Fruit fly (Drosophila melanogaster): ENCODE measurements around the gene CG32262.

The CG32262 gene

DNA sequence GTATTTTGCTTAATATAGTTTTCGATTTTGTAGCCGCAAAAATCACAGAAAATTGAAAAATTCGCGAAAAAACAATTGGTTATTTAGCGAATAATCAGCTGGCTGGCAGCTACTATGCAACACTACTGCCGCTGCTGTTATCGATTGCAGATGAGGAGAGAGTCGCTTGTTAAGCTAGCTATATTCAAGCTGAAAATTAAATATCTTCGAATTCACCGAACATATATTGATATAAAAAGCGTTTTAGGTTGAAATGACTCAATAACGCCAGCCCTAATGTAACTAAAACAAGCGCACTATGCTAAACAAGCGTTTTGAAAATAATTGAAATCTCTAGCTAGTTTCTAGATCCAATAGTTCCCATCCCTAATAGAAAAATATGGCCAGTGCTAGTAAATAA is 3.7 kb downstream of the CG32262 start, which contains the start of the genes CG32264, ntc and IntS10:
TSS of gene CG32264 (minus strand) at position 130 of the 400 bp plus-strand sequence.
TSS of gene ntc (minus strand) at position 130 of the 400 bp plus-strand sequence.
TSS of gene IntS10 (plus strand) at position 381 of the 400 bp plus-strand sequence.
- TF ChIP-seq CG10348 (GFP tag; IDR thresholded peaks at IDR 0.05), result no peak
- TF ChIP-seq EcR (GFP tag; optimal IDR thresholded peaks at IDR 0.05), result no peak
- TF ChIP-seq CG34367 (tag; optimal IDR thresholded peaks at IDR 0.05), result no peak
- TF ChIP-seq CG17806 (tag; optimal IDR thresholded peaks at IDR 0.05), result peak; percentile 29
- TF ChIP-seq CG13204 (GFP tag; optimal IDR thresholded peaks at IDR 0.05), result no peak
- no peak for TF ChIP-seq CG12605 (GFP tag; IDR thresholded peaks at IDR 0.05)
- TF ChIP-seq rn (GFP tag; IDR thresholded peaks at IDR 0.05), result no peak
- TF ChIP-seq CG4496 (GFP tag; IDR thresholded peaks at IDR 0.05), result no peak
- no peak for TF ChIP-seq gl (tag; optimal IDR thresholded peaks at IDR 0.05)
- TF ChIP-seq CG8301 (tag; optimal IDR thresholded peaks at IDR 0.05), result peak; percentile 48
- no peak; the same call in 1 of the 3 replicates for TF ChIP-seq fd96Ca (GFP tag; IDR thresholded peaks at IDR 0.05)
- TF ChIP-seq Pif1B (GFP tag; optimal IDR thresholded peaks at IDR 0.05), result no peak
- peak; percentile 52 for TF ChIP-seq D1 (tag; optimal IDR thresholded peaks at IDR 0.05)
- no peak for TF ChIP-seq Pif1A (GFP tag; optimal IDR thresholded peaks at IDR 0.05)
- peak; percentile 61 for TF ChIP-seq CG15710 (tag; optimal IDR thresholded peaks at IDR 0.05)
- no peak for TF ChIP-seq CG8159 (tag; optimal IDR thresholded peaks at IDR 0.05)
- TF ChIP-seq CG14655 (GFP tag; optimal IDR thresholded peaks at IDR 0.05), result no peak
- TF ChIP-seq CG32121 (GFP tag; IDR thresholded peaks at IDR 0.05), result peak; percentile 34; the same call in 1 of the 2 replicates
- peak; percentile 43 for TF ChIP-seq Ets98B (GFP tag; IDR thresholded peaks at IDR 0.05)
- TF ChIP-seq CG9948 (tag; optimal IDR thresholded peaks at IDR 0.05), result peak; percentile 23
- no peak for TF ChIP-seq Snoo (tag; optimal IDR thresholded peaks at IDR 0.05)

DNA sequence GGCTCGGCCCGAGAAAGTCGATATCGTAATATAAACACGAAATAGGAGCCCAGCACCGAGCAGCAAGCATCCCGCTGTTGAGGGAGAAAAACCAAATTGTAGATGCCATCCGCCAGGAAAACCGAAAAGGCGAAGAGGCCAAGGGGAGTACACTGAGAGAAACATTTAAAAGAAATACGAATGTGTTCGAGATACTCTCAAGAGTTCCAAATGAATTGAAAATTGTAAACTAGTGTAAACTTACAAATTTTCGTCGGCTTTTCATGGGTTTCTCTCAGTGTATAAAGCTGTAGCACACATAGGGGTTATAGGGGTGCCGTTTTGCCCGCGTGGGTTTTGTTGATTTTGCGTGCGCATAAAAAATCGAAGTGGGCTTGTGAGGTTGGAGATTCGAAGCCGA is 7.3 kb downstream of the CG32262 start:
- no peak for TF ChIP-seq EcR (GFP tag; optimal IDR thresholded peaks at IDR 0.05)
- TF ChIP-seq rn (GFP tag; IDR thresholded peaks at IDR 0.05), result 0 out of 2 replicates have a peak, but pooled peaks have one; percentile 9
- TF ChIP-seq Ets98B (GFP tag; IDR thresholded peaks at IDR 0.05), result peak; percentile 73
- no peak for TF ChIP-seq CG13204 (GFP tag; optimal IDR thresholded peaks at IDR 0.05)
- TF ChIP-seq Pif1A (GFP tag; optimal IDR thresholded peaks at IDR 0.05), result no peak
- peak; percentile 85; the same call in 2 of the 3 replicates for TF ChIP-seq fd96Ca (GFP tag; IDR thresholded peaks at IDR 0.05)
- peak; percentile 59 for TF ChIP-seq Snoo (tag; optimal IDR thresholded peaks at IDR 0.05)
- peak; percentile 50; the same call in 1 of the 2 replicates for TF ChIP-seq CG12605 (GFP tag; IDR thresholded peaks at IDR 0.05)
- TF ChIP-seq CG10348 (GFP tag; IDR thresholded peaks at IDR 0.05), result no peak
- peak; percentile 48 for TF ChIP-seq CG17806 (tag; optimal IDR thresholded peaks at IDR 0.05)
- TF ChIP-seq D1 (tag; optimal IDR thresholded peaks at IDR 0.05), result no peak
- no peak for TF ChIP-seq CG14655 (GFP tag; optimal IDR thresholded peaks at IDR 0.05)
- peak; percentile 57 for TF ChIP-seq CG8159 (tag; optimal IDR thresholded peaks at IDR 0.05)
- no peak for TF ChIP-seq Pif1B (GFP tag; optimal IDR thresholded peaks at IDR 0.05)
- TF ChIP-seq CG32121 (GFP tag; IDR thresholded peaks at IDR 0.05), result peak; percentile 60
- peak; percentile 83 for TF ChIP-seq CG4496 (GFP tag; IDR thresholded peaks at IDR 0.05)
- TF ChIP-seq CG8301 (tag; optimal IDR thresholded peaks at IDR 0.05), result peak; percentile 25
- TF ChIP-seq gl (tag; optimal IDR thresholded peaks at IDR 0.05), result no peak
- TF ChIP-seq CG9948 (tag; optimal IDR thresholded peaks at IDR 0.05), result peak; percentile 21
- TF ChIP-seq CG15710 (tag; optimal IDR thresholded peaks at IDR 0.05), result peak; percentile 73
- TF ChIP-seq CG34367 (tag; optimal IDR thresholded peaks at IDR 0.05), result peak; percentile 70

DNA sequence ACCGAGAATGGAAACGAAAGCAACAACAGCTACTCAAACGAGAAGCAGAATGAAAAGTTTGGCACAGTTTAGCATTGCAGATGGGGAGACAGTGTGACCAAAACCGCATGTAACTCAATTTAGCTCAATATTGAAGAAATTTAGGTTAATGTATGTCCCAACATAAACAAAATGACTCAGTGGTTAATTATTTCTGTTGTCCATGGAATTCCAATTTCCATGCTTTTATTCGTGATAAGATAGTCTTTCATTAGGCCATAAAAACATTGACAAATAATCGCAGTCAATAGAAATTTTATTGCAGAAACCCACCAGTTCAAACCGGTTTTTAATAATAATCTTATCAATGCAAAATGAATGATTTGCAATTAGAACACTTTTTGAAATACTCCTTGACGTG is 8.2 kb downstream of the CG32262 start:
- no peak for TF ChIP-seq CG13204 (GFP tag; optimal IDR thresholded peaks at IDR 0.05)
- TF ChIP-seq CG15710 (tag; optimal IDR thresholded peaks at IDR 0.05), result no peak
- no peak for TF ChIP-seq D1 (tag; optimal IDR thresholded peaks at IDR 0.05)
- TF ChIP-seq CG34367 (tag; optimal IDR thresholded peaks at IDR 0.05), result no peak
- TF ChIP-seq CG17806 (tag; optimal IDR thresholded peaks at IDR 0.05), result no peak
- no peak for TF ChIP-seq Snoo (tag; optimal IDR thresholded peaks at IDR 0.05)
- TF ChIP-seq CG8301 (tag; optimal IDR thresholded peaks at IDR 0.05), result peak; percentile 16
- TF ChIP-seq Pif1A (GFP tag; optimal IDR thresholded peaks at IDR 0.05), result peak; percentile 26
- TF ChIP-seq EcR (GFP tag; optimal IDR thresholded peaks at IDR 0.05), result no peak
- no peak for TF ChIP-seq CG10348 (GFP tag; IDR thresholded peaks at IDR 0.05)
- no peak for TF ChIP-seq CG14655 (GFP tag; optimal IDR thresholded peaks at IDR 0.05)
- no peak for TF ChIP-seq CG9948 (tag; optimal IDR thresholded peaks at IDR 0.05)
- no peak for TF ChIP-seq gl (tag; optimal IDR thresholded peaks at IDR 0.05)
- TF ChIP-seq fd96Ca (GFP tag; IDR thresholded peaks at IDR 0.05), result no peak
- no peak for TF ChIP-seq CG32121 (GFP tag; IDR thresholded peaks at IDR 0.05)
- TF ChIP-seq Pif1B (GFP tag; optimal IDR thresholded peaks at IDR 0.05), result no peak
- no peak for TF ChIP-seq CG4496 (GFP tag; IDR thresholded peaks at IDR 0.05)
- TF ChIP-seq CG12605 (GFP tag; IDR thresholded peaks at IDR 0.05), result no peak
- peak; percentile 28 for TF ChIP-seq CG8159 (tag; optimal IDR thresholded peaks at IDR 0.05)
- no peak for TF ChIP-seq rn (GFP tag; IDR thresholded peaks at IDR 0.05)

DNA sequence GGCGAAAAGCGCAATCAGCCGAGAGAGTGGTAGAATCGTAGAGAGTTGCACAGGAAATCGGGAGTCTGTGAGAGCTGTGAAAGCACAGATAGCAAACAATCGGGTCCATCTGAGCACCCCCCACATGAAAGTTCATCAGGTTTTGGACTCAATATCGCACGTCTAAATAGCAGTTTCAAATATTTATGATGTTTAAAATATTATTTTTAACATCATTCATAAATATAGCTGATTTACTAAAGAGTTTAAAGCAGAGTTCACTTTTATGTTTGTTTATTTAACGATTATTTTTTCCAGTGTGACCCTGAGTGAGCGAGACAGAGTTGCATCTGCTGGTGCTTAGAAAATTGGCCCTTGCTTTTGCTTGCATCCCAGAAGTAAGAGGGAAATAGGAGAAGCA is 8.7 kb downstream of the CG32262 start:
- TF ChIP-seq CG13204 (GFP tag; optimal IDR thresholded peaks at IDR 0.05) (no peak), CG9948 (tag; optimal IDR thresholded peaks at IDR 0.05) (no peak), CG8301 (tag; optimal IDR thresholded peaks at IDR 0.05) (peak; percentile 16), Pif1B (GFP tag; optimal IDR thresholded peaks at IDR 0.05) (no peak), CG10348 (GFP tag; IDR thresholded peaks at IDR 0.05) (no peak), CG17806 (tag; optimal IDR thresholded peaks at IDR 0.05) (peak; percentile 39), CG12605 (GFP tag; IDR thresholded peaks at IDR 0.05) (no peak), CG14655 (GFP tag; optimal IDR thresholded peaks at IDR 0.05) (no peak), rn (GFP tag; IDR thresholded peaks at IDR 0.05) (no peak), Ets98B (GFP tag; IDR thresholded peaks at IDR 0.05) (no peak), fd96Ca (GFP tag; IDR thresholded peaks at IDR 0.05) (peak; percentile 29; the same call in 1 of the 3 replicates), gl (tag; optimal IDR thresholded peaks at IDR 0.05) (no peak), CG15710 (tag; optimal IDR thresholded peaks at IDR 0.05) (peak; percentile 11), CG34367 (tag; optimal IDR thresholded peaks at IDR 0.05) (no peak), CG8159 (tag; optimal IDR thresholded peaks at IDR 0.05) (peak; percentile 25), Snoo (tag; optimal IDR thresholded peaks at IDR 0.05) (no peak), CG32121 (GFP tag; IDR thresholded peaks at IDR 0.05) (no peak; the same call in 1 of the 2 replicates), D1 (tag; optimal IDR thresholded peaks at IDR 0.05) (no peak), Pif1A (GFP tag; optimal IDR thresholded peaks at IDR 0.05) (no peak), EcR (GFP tag; optimal IDR thresholded peaks at IDR 0.05) (no peak), CG4496 (GFP tag; IDR thresholded peaks at IDR 0.05) (no peak)

DNA sequence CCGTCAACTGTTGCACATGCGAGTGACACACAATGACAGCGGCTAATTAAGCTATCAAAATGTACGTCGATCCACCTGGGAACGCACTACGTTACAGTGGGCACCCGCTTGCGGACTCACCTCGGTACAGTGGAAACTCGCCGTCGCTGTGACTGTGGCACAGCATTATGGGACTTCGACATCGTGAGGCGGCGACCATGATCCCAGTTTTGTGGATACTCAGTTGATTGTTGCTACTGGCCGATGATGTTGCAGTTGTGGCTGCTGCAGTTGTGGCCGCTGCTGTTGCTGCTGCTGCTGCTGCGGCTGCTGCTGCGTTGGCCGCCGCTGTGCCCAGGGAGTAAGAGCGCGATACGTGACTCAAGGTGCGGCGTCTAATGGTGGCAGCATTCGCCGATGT is 10.2 kb downstream of the CG32262 start:
- TF ChIP-seq CG15710 (tag; optimal IDR thresholded peaks at IDR 0.05), result no peak
- TF ChIP-seq CG34367 (tag; optimal IDR thresholded peaks at IDR 0.05), result no peak
- peak; percentile 49; the same call in 2 of the 3 replicates for TF ChIP-seq fd96Ca (GFP tag; IDR thresholded peaks at IDR 0.05)
- 0 out of 2 replicates have a peak, but pooled peaks have one; percentile 24 for TF ChIP-seq Ets98B (GFP tag; IDR thresholded peaks at IDR 0.05)
- TF ChIP-seq CG4496 (GFP tag; IDR thresholded peaks at IDR 0.05), result peak; percentile 58; the same call in 2 of the 3 replicates
- no peak for TF ChIP-seq CG14655 (GFP tag; optimal IDR thresholded peaks at IDR 0.05)
- peak; percentile 54; the same call in 1 of the 2 replicates for TF ChIP-seq CG32121 (GFP tag; IDR thresholded peaks at IDR 0.05)
- TF ChIP-seq CG12605 (GFP tag; IDR thresholded peaks at IDR 0.05), result 0 out of 2 replicates have a peak, but pooled peaks have one; percentile 17
